Worm (Caenorhabditis elegans): ENCODE measurements around the gene cest-13.

The cest-13 gene

ce11 chrX:13714710-13715109 lies 45.3 kb upstream of the cest-13 start (continued):
- no peak for TF ChIP-seq aha-1 (tag; optimal IDR thresholded peaks at IDR 0.05)
- no peak for TF ChIP-seq blmp-1 (tag; optimal IDR thresholded peaks at IDR 0.05)
- TF ChIP-seq elt-2 (tag; optimal IDR thresholded peaks at IDR 0.05) = peak; percentile 33
- TF ChIP-seq sox-4 (tag; optimal IDR thresholded peaks at IDR 0.05) = no peak
- TF ChIP-seq swsn-7 (tag; optimal IDR thresholded peaks at IDR 0.05) = no peak
- no peak for TF ChIP-seq pqm-1 (tag; optimal IDR thresholded peaks at IDR 0.05)
- no peak for TF ChIP-seq lin-14 (GFP tag; optimal IDR thresholded peaks at IDR 0.05)
- TF ChIP-seq ceh-88 (GFP tag; IDR thresholded peaks at IDR 0.05) = no peak
- TF ChIP-seq hlh-4 (tag; optimal IDR thresholded peaks at IDR 0.05) = no peak
- TF ChIP-seq tbx-2 (tag; optimal IDR thresholded peaks at IDR 0.05) = peak; percentile 9
- TF ChIP-seq irx-1 (tag; optimal IDR thresholded peaks at IDR 0.05) = no peak
- no peak for TF ChIP-seq ztf-11 (tag; optimal IDR thresholded peaks at IDR 0.05)
- peak in 1 of 2 experiments; percentile 37 for TF ChIP-seq mdl-1 (tag; optimal IDR thresholded peaks at IDR 0.05)
- TF ChIP-seq grh-1 (GFP tag; IDR thresholded peaks at IDR 0.05) = no peak
- TF ChIP-seq C34B4.2 (tag; optimal IDR thresholded peaks at IDR 0.05) = no peak
- TF ChIP-seq mef-2 (tag; optimal IDR thresholded peaks at IDR 0.05) = no peak
- peak in 1 of 2 experiments; percentile 51 for TF ChIP-seq lin-35 (GFP tag; optimal IDR thresholded peaks at IDR 0.05)
- no peak for TF ChIP-seq zag-1 (tag; optimal IDR thresholded peaks at IDR 0.05)
- no peak for TF ChIP-seq vab-15 (tag; optimal IDR thresholded peaks at IDR 0.05)
- TF ChIP-seq Y116A8C.19 (tag; optimal IDR thresholded peaks at IDR 0.05; ENCODE audit: borderline replicate concordance) = no peak
- no peak for TF ChIP-seq ceh-82 (tag; optimal IDR thresholded peaks at IDR 0.05)
- TF ChIP-seq ztf-4 (tag; optimal IDR thresholded peaks at IDR 0.05) = no peak
- TF ChIP-seq lir-3 (tag; optimal IDR thresholded peaks at IDR 0.05; ENCODE audit: poor library complexity) = no peak
- peak; percentile 60 for TF ChIP-seq nhr-85 (tag)
- TF ChIP-seq rnt-1 (tag; optimal IDR thresholded peaks at IDR 0.05) = peak; percentile 41
- TF ChIP-seq mep-1 (tag; optimal IDR thresholded peaks at IDR 0.05) = no peak

ce11 chrX:13716313-13716712 lies 43.7 kb upstream of the cest-13 start:
- TF ChIP-seq dsc-1 (tag; optimal IDR thresholded peaks at IDR 0.05) = peak; percentile 53
- peak; percentile 32 for TF ChIP-seq elt-2 (tag; optimal IDR thresholded peaks at IDR 0.05)
- no peak for TF ChIP-seq sup-37 (GFP tag; optimal IDR thresholded peaks at IDR 0.05)
- peak; percentile 65 for TF ChIP-seq snu-23 (GFP tag; optimal IDR thresholded peaks at IDR 0.05)
- no peak for TF ChIP-seq ets-5 (GFP tag; IDR thresholded peaks at IDR 0.05)
- TF ChIP-seq nhr-20 (tag; optimal IDR thresholded peaks at IDR 0.05) = peak; percentile 67
- TF ChIP-seq rnt-1 (tag; optimal IDR thresholded peaks at IDR 0.05) = peak; percentile 67
- peak; percentile 35 for TF ChIP-seq unc-130 (tag; optimal IDR thresholded peaks at IDR 0.05)
- TF ChIP-seq unc-30 (tag; optimal IDR thresholded peaks at IDR 0.05) = no peak
- TF ChIP-seq nhr-71 (tag; optimal IDR thresholded peaks at IDR 0.05) = peak; percentile 71
- TF ChIP-seq ces-1 (GFP tag; optimal IDR thresholded peaks at IDR 0.05) = no peak
- no peak for TF ChIP-seq nhr-85 (tag)
- peak; percentile 16 for TF ChIP-seq xbp-1 (tag; optimal IDR thresholded peaks at IDR 0.05)
- TF ChIP-seq lin-35 (GFP tag; optimal IDR thresholded peaks at IDR 0.05) = peak in 1 of 2 experiments; percentile 50
- TF ChIP-seq snpc-4 (tag; optimal IDR thresholded peaks at IDR 0.05) = peak; percentile 14
- peak; percentile 24 for TF ChIP-seq blmp-1 (tag; optimal IDR thresholded peaks at IDR 0.05)
- TF ChIP-seq nhr-19 (GFP tag; conservative IDR thresholded peaks at IDR 0.05) = peak; percentile 68
- peak; percentile 46 for TF ChIP-seq nhr-47 (tag; optimal IDR thresholded peaks at IDR 0.05)
- TF ChIP-seq nhr-11 (tag; optimal IDR thresholded peaks at IDR 0.05) = no peak
- peak; percentile 29 for TF ChIP-seq tbx-2 (tag; optimal IDR thresholded peaks at IDR 0.05)
- TF ChIP-seq skn-1 (tag; optimal IDR thresholded peaks at IDR 0.05) = peak; percentile 28
- peak in 1 of 2 experiments; percentile 41 for TF ChIP-seq mdl-1 (tag; optimal IDR thresholded peaks at IDR 0.05)
- peak; percentile 51 for TF ChIP-seq nhr-90 (tag; optimal IDR thresholded peaks at IDR 0.05; ENCODE audit: poor library complexity)
- peak; percentile 36 for TF ChIP-seq C16A3.4 (tag; optimal IDR thresholded peaks at IDR 0.05)
- TF ChIP-seq swsn-7 (tag; optimal IDR thresholded peaks at IDR 0.05) = peak; percentile 36
- TF ChIP-seq alr-1 (tag; optimal IDR thresholded peaks at IDR 0.05; ENCODE audit: borderline replicate concordance) = no peak
- no peak for TF ChIP-seq zag-1 (tag; optimal IDR thresholded peaks at IDR 0.05)

Data from whole organism, L1 larva.